Worm (Caenorhabditis elegans): ENCODE results near the gene pxmp-4.
"Not testable (repeated sequence)": the region's sequence is repeated elsewhere in the genome, so short reads cannot be mapped to it uniquely, and the experiment has no call there.

Gene pxmp-4

ce11 chrIV:337128-337646 is at the start of gene pxmp-4:
TSS of gene pxmp-4 (minus strand) at chrIV:337178.
- TF ChIP-seq unc-62 (GFP tag; optimal IDR thresholded peaks at IDR 0.05): no peak

ce11 chrIV:386576-386975 is 49.6 kb upstream of the pxmp-4 start, which contains the start of gene T07A9.14:
TSS of gene T07A9.14 (plus strand) at chrIV:386699.
- no peak for TF ChIP-seq unc-62 (GFP tag; optimal IDR thresholded peaks at IDR 0.05)

- TF ChIP-seq unc-62 (GFP tag; optimal IDR thresholded peaks at IDR 0.05): not testable (repeated sequence)
Observed at ce11 chrIV:385150-385937, 48.4 kb upstream of the pxmp-4 start, which contains the start of gene rps-24. TSS of gene rps-24 (plus strand) at chrIV:385887.

ce11 chrIV:383135-383731 is 46.3 kb upstream of the pxmp-4 start, which contains the start of gene spl-1:
TSS of gene spl-1 (minus strand) at chrIV:383185.
- TF ChIP-seq unc-62 (GFP tag; optimal IDR thresholded peaks at IDR 0.05): no peak

- TF ChIP-seq unc-62 (GFP tag; optimal IDR thresholded peaks at IDR 0.05): no peak
Observed at ce11 chrIV:379605-380004, 42.6 kb upstream of the pxmp-4 start.

ce11 chrIV:378838-379237 is 41.9 kb upstream of the pxmp-4 start:
- no peak for TF ChIP-seq unc-62 (GFP tag; optimal IDR thresholded peaks at IDR 0.05)

ce11 chrIV:378367-378766 is 41.4 kb upstream of the pxmp-4 start:
- no peak for TF ChIP-seq unc-62 (GFP tag; optimal IDR thresholded peaks at IDR 0.05)

- no peak for TF ChIP-seq unc-62 (GFP tag; optimal IDR thresholded peaks at IDR 0.05)
Observed at ce11 chrIV:377791-378190, 40.8 kb upstream of the pxmp-4 start.

ce11 chrIV:375915-376314 is 38.9 kb upstream of the pxmp-4 start, which contains the start of gene fln-1:
TSS of gene fln-1 (minus strand) at chrIV:376015.
- TF ChIP-seq unc-62 (GFP tag; optimal IDR thresholded peaks at IDR 0.05): no peak

- no peak for TF ChIP-seq unc-62 (GFP tag; optimal IDR thresholded peaks at IDR 0.05)
Observed at ce11 chrIV:373963-374362, 37.0 kb upstream of the pxmp-4 start.

ce11 chrIV:372146-372789 is 35.3 kb upstream of the pxmp-4 start:
- no peak for TF ChIP-seq unc-62 (GFP tag; optimal IDR thresholded peaks at IDR 0.05)

- no peak for TF ChIP-seq unc-62 (GFP tag; optimal IDR thresholded peaks at IDR 0.05)
Observed at ce11 chrIV:366406-366805, 29.4 kb upstream of the pxmp-4 start.

ce11 chrIV:364983-365382 is 28.0 kb upstream of the pxmp-4 start:
- TF ChIP-seq unc-62 (GFP tag; optimal IDR thresholded peaks at IDR 0.05): no peak

- no peak for TF ChIP-seq unc-62 (GFP tag; optimal IDR thresholded peaks at IDR 0.05)
Observed at ce11 chrIV:343279-343678, 6.3 kb upstream of the pxmp-4 start.

ce11 chrIV:339508-339907 is 2.5 kb upstream of the pxmp-4 start, which contains the start of gene cdh-8:
TSS of gene cdh-8 (plus strand) at chrIV:339808.
- TF ChIP-seq unc-62 (GFP tag; optimal IDR thresholded peaks at IDR 0.05): no peak

ce11 chrIV:338192-338831 is 1.3 kb upstream of the pxmp-4 start:
- no peak for TF ChIP-seq unc-62 (GFP tag; optimal IDR thresholded peaks at IDR 0.05)
